Fruit fly (Drosophila melanogaster) whole organism, adult: ENCODE data around the gene dsd.

Source experiments
- CG12768 ChIP-seq: fragments of 200-800 bp; sonication (Bioruptor generic); optimal IDR thresholded peaks from 2 replicates; lab custom pipeline; 2017; ENCODE audit warnings: missing biosample characterization, missing genetic modification characterization, mild to moderate bottlenecking, moderate library complexity, missing genetic modification reagents
- CG33017 ChIP-seq: fragments of 200-800 bp; sonication (Bioruptor generic); optimal IDR thresholded peaks from 2 replicates; lab custom pipeline; 2018; ENCODE audit warnings: missing biosample characterization, mild to moderate bottlenecking, missing genetic modification characterization, moderate library complexity
- CG5204 ChIP-seq: fragments of 200-800 bp; sonication (Bioruptor generic); optimal IDR thresholded peaks from 2 replicates; lab custom pipeline; 2016; ENCODE audit warnings: missing biosample characterization, missing genetic modification characterization
- CG7045 ChIP-seq: fragments of 200-800 bp; sonication (Bioruptor generic); optimal IDR thresholded peaks from 2 replicates; lab custom pipeline; 2017; ENCODE audit warnings: missing biosample characterization, mild to moderate bottlenecking, missing genetic modification characterization
- CG7101 ChIP-seq: fragments of 200-800 bp; sonication (Bioruptor generic); optimal IDR thresholded peaks from 2 replicates; lab custom pipeline; 2018; ENCODE audit warnings: missing biosample characterization, mild to moderate bottlenecking, missing genetic modification characterization, moderate library complexity
- Crg-1 ChIP-seq: fragments of 200-800 bp; sonication (Bioruptor generic); optimal IDR thresholded peaks from 2 replicates; lab custom pipeline; 2016; ENCODE audit warnings: missing biosample characterization, missing genetic modification characterization
- Hr96 ChIP-seq: fragments of 200-800 bp; sonication (Bioruptor generic); optimal IDR thresholded peaks from 2 replicates; lab custom pipeline; 2016; ENCODE audit warnings: missing biosample characterization, missing genetic modification characterization
- cic ChIP-seq: fragments of 200-800 bp; sonication (Bioruptor generic); optimal IDR thresholded peaks from 2 replicates; lab custom pipeline; 2017; ENCODE audit warnings: missing biosample characterization, mild to moderate bottlenecking, missing genetic modification characterization, moderate library complexity
- kay ChIP-seq: fragments of 200-800 bp; sonication (Bioruptor generic); peaks from one replicate; lab custom pipeline; 2016; ENCODE audit warnings: missing biosample characterization, missing genetic modification characterization, borderline replicate concordance
- tj ChIP-seq: fragments of 200-800 bp; sonication (Bioruptor generic); optimal IDR thresholded peaks from 3 replicates; lab custom pipeline; 2017; ENCODE audit warnings: missing biosample characterization, mild to moderate bottlenecking, missing genetic modification characterization, moderate library complexity
- toe ChIP-seq: fragments of 200-800 bp; sonication (Bioruptor generic); optimal IDR thresholded peaks from 2 replicates; lab custom pipeline; 2016; ENCODE audit warnings: missing biosample characterization, missing genetic modification characterization

DNA sequence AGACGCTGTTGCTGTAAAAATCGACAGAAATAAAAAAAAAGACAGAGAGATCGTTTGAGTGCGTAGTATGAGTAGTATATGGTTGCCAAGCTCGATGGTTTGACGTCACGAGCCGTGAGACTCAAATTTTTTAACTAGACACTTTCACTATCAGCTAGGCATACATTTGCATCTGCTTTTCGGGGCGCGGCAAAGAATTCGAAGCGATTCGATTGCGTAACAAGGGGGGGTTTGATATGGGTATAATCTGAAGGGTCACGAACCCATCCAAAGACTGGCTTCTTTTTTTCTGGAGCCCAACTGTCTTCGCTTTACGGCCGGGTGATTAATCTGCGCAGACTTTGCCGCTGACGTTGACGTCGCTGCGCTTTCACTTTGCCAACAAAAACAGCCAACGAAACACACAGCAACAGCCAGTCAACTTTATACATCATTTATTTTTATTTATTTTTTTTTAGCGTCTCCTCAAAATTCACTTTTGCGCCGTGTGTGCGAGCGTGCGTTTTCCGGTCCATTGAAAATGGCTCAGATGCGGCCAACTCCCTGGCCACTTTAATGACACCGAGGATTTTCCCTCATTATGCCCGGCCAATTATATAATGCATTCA is 13.5 kb downstream of the dsd start:
- TF ChIP-seq cic (GFP tag; lab: Kevin White, UChicago) (no peak), CG5204 (GFP tag; lab: Kevin White, UChicago) (no peak), CG12768 (GFP tag; lab: Kevin White, UChicago) (no peak), CG7045 (GFP tag; lab: Kevin White, UChicago) (no peak), kay (GFP tag; lab: Kevin White, UChicago) (no peak), toe (no peak), tj (GFP tag; lab: Kevin White, UChicago) (no peak), CG33017 (tag; lab: Kevin White, UChicago) (no peak), Crg-1 (no peak), Hr96 (GFP tag; lab: Kevin White, UChicago) (no peak), CG7101 (tag; lab: Kevin White, UChicago) (no peak)
